Fruit fly (Drosophila melanogaster) whole organism, wandering third instar larva: ENCODE data around the gene mRpS35.

Experiments
- CG9705 ChIP-seq: fragments of 200-800 bp; sonication (Bioruptor generic); optimal IDR thresholded peaks from 2 replicates; lab custom pipeline; 2018; ENCODE audit warnings: missing biosample characterization, mild to moderate bottlenecking, missing genetic modification characterization
- CrebA ChIP-seq: fragments of 200-800 bp; sonication (Bioruptor generic); optimal IDR thresholded peaks from 2 replicates; lab custom pipeline; 2016; ENCODE audit warnings: missing biosample characterization, mild to moderate bottlenecking, missing genetic modification characterization, borderline replicate concordance
- Myc ChIP-seq: fragments of >200 bp; optimal IDR thresholded peaks from 2 replicates; lab custom pipeline; 2017
- OdsH ChIP-seq: fragments of 200-800 bp; sonication (Bioruptor generic); optimal IDR thresholded peaks from 2 replicates; lab custom pipeline; 2016; ENCODE audit warnings: missing biosample characterization, mild to moderate bottlenecking, missing genetic modification characterization
- Rel ChIP-seq, 2 experiments: fragments of 200-800 bp; sonication (Bioruptor generic) in 1 of 2; optimal IDR thresholded peaks; 2 replicates in 1 of 2; 3 replicates in 1 of 2; lab custom pipeline; 2016 to 2019; ENCODE audit warnings: mild to moderate bottlenecking in 2 of 2, missing biosample characterization in 2 of 2, missing genetic modification characterization in 2 of 2, moderate library complexity in 1 of 2
- br ChIP-seq: fragments of 200-800 bp; sonication (Bioruptor generic); optimal IDR thresholded peaks from 2 replicates; lab custom pipeline; 2016; ENCODE audit warnings: missing biosample characterization, missing genetic modification characterization
- h ChIP-seq: fragments of 200-800 bp; sonication (Bioruptor generic); optimal IDR thresholded peaks from 3 replicates; lab custom pipeline; 2016; ENCODE audit warnings: missing biosample characterization, mild to moderate bottlenecking, missing genetic modification characterization
- psq ChIP-seq: fragments of 200-800 bp; sonication (Bioruptor generic); optimal IDR thresholded peaks from 3 replicates; lab custom pipeline; 2017; ENCODE audit warnings: missing biosample characterization, mild to moderate bottlenecking, missing genetic modification characterization, moderate library complexity

DNA sequence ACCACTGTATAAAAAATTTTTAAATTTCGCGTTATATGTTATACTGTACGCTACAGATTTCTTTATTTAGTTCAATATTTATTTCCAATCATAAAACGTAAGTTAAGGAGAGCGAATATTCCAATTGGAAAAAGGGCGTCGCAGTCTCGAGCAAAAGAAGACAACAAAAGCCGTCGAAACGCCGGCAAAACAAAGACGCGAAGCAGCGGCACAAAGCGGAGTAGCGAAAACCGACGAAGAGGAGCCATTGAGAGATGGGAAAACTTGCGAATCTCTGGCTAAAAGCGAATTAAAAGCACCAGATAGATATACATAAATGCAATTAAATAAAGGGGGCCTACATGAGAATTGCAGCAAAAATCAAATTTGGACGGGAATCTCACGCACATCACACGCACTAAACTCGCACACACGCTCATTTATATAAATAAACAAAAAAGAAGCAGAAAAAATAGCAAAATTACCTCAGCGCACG, 14.9 kb upstream of the mRpS35 start:
- TF ChIP-seq OdsH (GFP tag; lab: Kevin White, UChicago), result no peak
- TF ChIP-seq Myc, result no peak
- no peak for TF ChIP-seq h
- peak; percentile 91 for TF ChIP-seq psq (GFP tag; lab: Kevin White, UChicago)
- no peak for TF ChIP-seq CrebA (GFP tag; lab: Kevin White, UChicago)
- TF ChIP-seq br (GFP tag; lab: Kevin White, UChicago), result no peak
- TF ChIP-seq Rel (GFP tag; optimal IDR thresholded peaks at IDR 0.05; lab: Kevin White, UChicago), result peak; percentile 42
- no peak for TF ChIP-seq Rel (tag; optimal IDR thresholded peaks at IDR 0.05; lab: Kevin White, UChicago)
- no peak for TF ChIP-seq CG9705
